Fruit fly (Drosophila melanogaster) whole organism, embryonic: Measurements from ENCODE around the gene Prx2.

Experiments
- CG10959 ChIP-seq: fragments of 200-800 bp; sonication (Bioruptor generic); IDR thresholded peaks from 2 replicates; pipeline ENCODE4 v1.3.6; 2022; ENCODE audit warnings: missing biosample characterization, missing genetic modification characterization
- CG11093 ChIP-seq: fragments of 200-800 bp; sonication (Bioruptor generic); IDR thresholded peaks from 3 replicates; pipeline ENCODE4 v1.3.6; 2022; ENCODE audit warnings: missing biosample characterization, missing genetic modification characterization
- CG14710 ChIP-seq: fragments of 200-800 bp; sonication (Bioruptor generic); optimal IDR thresholded peaks from 3 replicates; lab custom pipeline; 2019; ENCODE audit warnings: missing biosample characterization, mild to moderate bottlenecking, missing genetic modification characterization, moderate library complexity
- CG17328 ChIP-seq: fragments of 200-800 bp; sonication (Bioruptor generic); IDR thresholded peaks from 2 replicates; pipeline ENCODE4 v1.3.6; 2022; ENCODE audit warnings: missing biosample characterization, missing genetic modification characterization
- CG32767 ChIP-seq: fragments of 200-800 bp; sonication (Bioruptor generic); IDR thresholded peaks from 2 replicates; pipeline ENCODE4 v1.3.6; 2022; ENCODE audit warnings: missing biosample characterization, missing genetic modification characterization
- CG32772 ChIP-seq: fragments of 200-800 bp; sonication (Bioruptor generic); IDR thresholded peaks from 2 replicates; pipeline ENCODE4 v1.3.6; 2022; ENCODE audit warnings: missing biosample characterization, missing genetic modification characterization
- CG3838 ChIP-seq: fragments of 200-800 bp; sonication (Bioruptor generic); optimal IDR thresholded peaks from 3 replicates; lab custom pipeline; 2016; ENCODE audit warnings: missing biosample characterization, missing genetic modification characterization
- CG4328 ChIP-seq: fragments of 200-800 bp; sonication (Bioruptor generic); optimal IDR thresholded peaks from 3 replicates; lab custom pipeline; 2017; ENCODE audit warnings: missing biosample characterization, missing genetic modification reagents, missing genetic modification characterization
- CG4424 ChIP-seq: fragments of 200-800 bp; sonication (Bioruptor generic); optimal IDR thresholded peaks from 3 replicates; lab custom pipeline; 2016; ENCODE audit warnings: missing biosample characterization, missing genetic modification characterization
- CG4707 ChIP-seq: fragments of 200-800 bp; sonication (Bioruptor generic); optimal IDR thresholded peaks from 2 replicates; lab custom pipeline; 2018; ENCODE audit warnings: missing biosample characterization, mild to moderate bottlenecking, missing genetic modification characterization, moderate library complexity
- CG5245 ChIP-seq: fragments of 200-800 bp; sonication (Bioruptor generic); optimal IDR thresholded peaks from 3 replicates; lab custom pipeline; 2016; ENCODE audit warnings: missing biosample characterization, missing genetic modification characterization
- CG6765 ChIP-seq: fragments of 200-800 bp; sonication (Bioruptor generic); optimal IDR thresholded peaks from 3 replicates; lab custom pipeline; 2017; ENCODE audit warnings: missing biosample characterization, mild to moderate bottlenecking, missing genetic modification characterization
- CG6813 ChIP-seq: fragments of 200-800 bp; sonication (Bioruptor generic); optimal IDR thresholded peaks from 2 replicates; lab custom pipeline; 2017; ENCODE audit warnings: missing biosample characterization, missing genetic modification characterization, mild to moderate bottlenecking, moderate library complexity, missing genetic modification reagents
- CG8290 ChIP-seq, 3 experiments: fragments of 200-800 bp; sonication (Bioruptor generic); optimal IDR thresholded peaks; 2 replicates each; lab custom pipeline; 2016 to 2019; ENCODE audit warnings: missing biosample characterization in 3 of 3, missing genetic modification characterization in 3 of 3, mild to moderate bottlenecking in 2 of 3, moderate library complexity in 1 of 3
- CG8388 ChIP-seq: fragments of 200-800 bp; sonication (Bioruptor generic); optimal IDR thresholded peaks from 2 replicates; lab custom pipeline; 2019; ENCODE audit warnings: missing biosample characterization, mild to moderate bottlenecking, missing genetic modification characterization, moderate library complexity
- Camta ChIP-seq: fragments of 200-800 bp; sonication (Bioruptor generic); optimal IDR thresholded peaks from 2 replicates; lab custom pipeline; 2016; ENCODE audit warnings: missing biosample characterization, missing genetic modification characterization
- Dll ChIP-seq: fragments of 200-800 bp; sonication (Bioruptor generic); IDR thresholded peaks from 4 replicates; pipeline ENCODE4 v1.3.6; 2022; ENCODE audit warnings: missing biosample characterization, missing genetic modification characterization; ENCODE audit not compliant: partially characterized antibody
- Doc2 ChIP-seq: fragments of 200-800 bp; sonication (Bioruptor generic); IDR thresholded peaks from 2 replicates; pipeline ENCODE4 v1.3.6; 2022; ENCODE audit warnings: missing biosample characterization, missing genetic modification characterization
- Fer3 ChIP-seq: fragments of 200-800 bp; sonication (Bioruptor generic); optimal IDR thresholded peaks from 2 replicates; lab custom pipeline; 2018; ENCODE audit warnings: missing biosample characterization, mild to moderate bottlenecking, missing genetic modification characterization, moderate library complexity
- Opbp ChIP-seq: fragments of 200-800 bp; sonication (Bioruptor generic); IDR thresholded peaks from 3 replicates; pipeline ENCODE4 v1.3.6; 2022; ENCODE audit warnings: missing biosample characterization, missing genetic modification characterization; ENCODE audit not compliant: partially characterized antibody
- Ssrp ChIP-seq: fragments of 200-800 bp; sonication (Bioruptor generic); optimal IDR thresholded peaks from 2 replicates; lab custom pipeline; 2018; ENCODE audit warnings: missing biosample characterization, mild to moderate bottlenecking, missing genetic modification characterization, moderate library complexity
- en ChIP-seq: fragments of 200-800 bp; sonication (Bioruptor generic); optimal IDR thresholded peaks from 2 replicates; lab custom pipeline; 2016; ENCODE audit warnings: missing biosample characterization, missing genetic modification characterization
- jigr1 ChIP-seq: fragments of 200-800 bp; sonication (Bioruptor generic); IDR thresholded peaks from 3 replicates; pipeline ENCODE4 v1.3.6; 2022; ENCODE audit warnings: missing biosample characterization, missing genetic modification characterization
- luna ChIP-seq: fragments of 200-800 bp; sonication (Bioruptor generic); optimal IDR thresholded peaks from 2 replicates; lab custom pipeline; 2016; ENCODE audit warnings: missing biosample characterization, missing genetic modification characterization
- nmo ChIP-seq: fragments of 200-800 bp; sonication (Bioruptor generic); optimal IDR thresholded peaks from 2 replicates; lab custom pipeline; 2018; ENCODE audit warnings: missing biosample characterization, mild to moderate bottlenecking, missing genetic modification characterization, moderate library complexity
- otp ChIP-seq: fragments of 200-800 bp; sonication (Bioruptor generic); IDR thresholded peaks from 3 replicates; pipeline ENCODE4, ENCODE4 v1.3.6; 2022; ENCODE audit warnings: missing biosample characterization, missing genetic modification characterization
- pros ChIP-seq: fragments of 200-800 bp; sonication (Bioruptor generic); optimal IDR thresholded peaks from 3 replicates; lab custom pipeline; 2019; ENCODE audit warnings: missing biosample characterization, mild to moderate bottlenecking, missing genetic modification characterization, moderate library complexity
- run ChIP-seq: fragments of 200-800 bp; sonication (Bioruptor generic); optimal IDR thresholded peaks from 3 replicates; lab custom pipeline; 2018; ENCODE audit warnings: missing biosample characterization, mild to moderate bottlenecking, missing genetic modification characterization
- tin ChIP-seq: fragments of 200-800 bp; sonication (Bioruptor generic); optimal IDR thresholded peaks from 3 replicates; lab custom pipeline; 2016; ENCODE audit warnings: missing biosample characterization, missing genetic modification characterization
- vnd ChIP-seq: fragments of 200-800 bp; sonication (Bioruptor generic); IDR thresholded peaks from 3 replicates; pipeline ENCODE4 v1.3.6; 2022; ENCODE audit warnings: missing biosample characterization, missing genetic modification characterization; ENCODE audit not compliant: partially characterized antibody

Prx2 gene

dm6 chrX:13376520-13376919, 46.9 kb downstream of the Prx2 start (continued):
- TF ChIP-seq CG5245 (GFP tag; lab: Kevin White, UChicago) (no peak), Ssrp (tag; lab: Kevin White, UChicago) (no peak), otp (no peak), Camta (GFP tag; lab: Kevin White, UChicago) (no peak), run (tag; lab: Kevin White, UChicago) (no peak), pros (GFP tag; lab: Kevin White, UChicago) (no peak), vnd (no peak), CG8388 (GFP tag; lab: Kevin White, UChicago) (peak; percentile 12), CG11093 (GFP tag; lab: Robert Waterston, UW) (no peak), CG4424 (GFP tag; lab: Kevin White, UChicago) (no peak), Dll (GFP tag; lab: Robert Waterston, UW) (no peak), CG14710 (no peak), tin (GFP tag; lab: Kevin White, UChicago) (no peak), Opbp (GFP tag; lab: Robert Waterston, UW) (no peak), Fer3 (tag; lab: Kevin White, UChicago) (no peak), CG32767 (GFP tag; lab: Robert Waterston, UW) (no peak), en (GFP tag; lab: Kevin White, UChicago) (no peak), CG10959 (GFP tag; lab: Robert Waterston, UW) (no peak), CG6765 (no peak), CG4707 (GFP tag; lab: Kevin White, UChicago) (no peak), CG6813 (no peak), CG4328 (GFP tag; lab: Kevin White, UChicago) (no peak), CG3838 (no peak), CG32772 (GFP tag; lab: Robert Waterston, UW) (no peak), jigr1 (GFP tag; lab: Robert Waterston, UW) (no peak), luna (GFP tag; lab: Kevin White, UChicago) (no peak), Doc2 (GFP tag; lab: Robert Waterston, UW) (no peak), nmo (GFP tag; lab: Kevin White, UChicago) (no peak), CG17328 (GFP tag; lab: Robert Waterston, UW) (no peak), CG8290 (GFP tag; optimal IDR thresholded peaks at IDR 0.05; lab: Kevin White, UChicago) (no peak), CG8290 (tag; optimal IDR thresholded peaks at IDR 0.05; lab: Kevin White, UChicago) (peak in 1 of 2 experiments; percentile 43)
